Worm (Caenorhabditis elegans) whole organism, mixed stage, embryonic: ENCODE results near the gene C49F8.14.
A peak's percentile ranks its signal among the peaks of the same experiment; 100 is the strongest.

Experiments
- ceh-39 ChIP-seq: fragments of 150-350 bp; optimal IDR thresholded peaks from 2 replicates; lab custom pipeline; 2014; ENCODE audit warnings: missing biosample characterization, missing genetic modification characterization
- ceh-43 ChIP-seq: fragments of 200-800 bp; sonication (Bioruptor generic); optimal IDR thresholded peaks from 2 replicates; lab custom pipeline; 2018; ENCODE audit warnings: mild to moderate bottlenecking, missing genetic modification characterization, moderate library complexity, missing compliant biosample characterization
- ceh-83 ChIP-seq: fragments of 200-800 bp; sonication (Bioruptor generic); optimal IDR thresholded peaks from 2 replicates; lab custom pipeline; 2018; ENCODE audit warnings: mild to moderate bottlenecking, missing genetic modification characterization, missing compliant biosample characterization
- ces-1 ChIP-seq: fragments of 150-350 bp; optimal IDR thresholded peaks from 2 replicates; lab custom pipeline; 2014; ENCODE audit warnings: missing biosample characterization, missing genetic modification reagents, missing genetic modification characterization
- cnd-1 ChIP-seq: fragments of 200-800 bp; sonication (Bioruptor generic); optimal IDR thresholded peaks from 2 replicates; lab custom pipeline; 2018; ENCODE audit warnings: mild to moderate bottlenecking, missing genetic modification characterization, missing compliant biosample characterization
- drap-1 ChIP-seq: fragments of 200-800 bp; sonication (Bioruptor generic); optimal IDR thresholded peaks from 3 replicates; lab custom pipeline; 2018; ENCODE audit warnings: mild to moderate bottlenecking, missing genetic modification characterization, missing compliant biosample characterization
- elt-1 ChIP-seq: sonication (generic microtip); optimal IDR thresholded peaks from 2 replicates; lab custom pipeline; 2017; ENCODE audit warnings: missing genetic modification characterization, mild to moderate bottlenecking, missing compliant biosample characterization, antibody characterized with exemption, moderate library complexity, borderline replicate concordance; ENCODE audit not compliant: insufficient read depth
- flh-1 ChIP-seq: fragments of 200-800 bp; sonication (Bioruptor generic); optimal IDR thresholded peaks from 2 replicates; lab custom pipeline; 2018; ENCODE audit warnings: mild to moderate bottlenecking, missing genetic modification characterization, moderate library complexity, missing compliant biosample characterization
- ham-2 ChIP-seq: fragments of 200-800 bp; sonication (Bioruptor generic); optimal IDR thresholded peaks from 2 replicates; lab custom pipeline; 2018; ENCODE audit warnings: mild to moderate bottlenecking, missing genetic modification characterization, missing compliant biosample characterization
- hlh-1 ChIP-seq: fragments of 150-350 bp; optimal IDR thresholded peaks from 2 replicates; lab custom pipeline; 2014; ENCODE audit warnings: missing biosample characterization, missing genetic modification reagents, missing genetic modification characterization
- lin-32 ChIP-seq: fragments of 200-800 bp; sonication (Bioruptor generic); optimal IDR thresholded peaks from 2 replicates; lab custom pipeline; 2018; ENCODE audit warnings: mild to moderate bottlenecking, missing genetic modification characterization, missing compliant biosample characterization
- lsy-2 ChIP-seq: fragments of 150-350 bp; optimal IDR thresholded peaks from 2 replicates; lab custom pipeline; 2014; ENCODE audit warnings: missing biosample characterization, missing genetic modification characterization
- mab-5 ChIP-seq: fragments of 150-350 bp; optimal IDR thresholded peaks from 2 replicates; lab custom pipeline; 2014; ENCODE audit warnings: missing biosample characterization, missing genetic modification characterization
- mep-1 ChIP-seq: fragments of 150-350 bp; optimal IDR thresholded peaks from 2 replicates; lab custom pipeline; 2017; ENCODE audit warnings: missing biosample characterization, missing genetic modification reagents, missing genetic modification characterization, inconsistent platforms
- mls-2 ChIP-seq: sonication (generic microtip); optimal IDR thresholded peaks from 2 replicates; lab custom pipeline; 2016; ENCODE audit warnings: mild to moderate bottlenecking, missing genetic modification characterization, moderate library complexity, missing compliant biosample characterization
- nhr-12 ChIP-seq: fragments of 150-350 bp; optimal IDR thresholded peaks from 2 replicates; lab custom pipeline; 2014; ENCODE audit warnings: missing biosample characterization, missing genetic modification characterization
- nhr-237 ChIP-seq: fragments of 150-350 bp; optimal IDR thresholded peaks from 2 replicates; lab custom pipeline; 2014; ENCODE audit warnings: missing biosample characterization, missing genetic modification characterization
- nhr-28 ChIP-seq: fragments of 150-350 bp; optimal IDR thresholded peaks from 2 replicates; lab custom pipeline; 2014; ENCODE audit warnings: missing biosample characterization, missing genetic modification characterization
- pha-4 ChIP-seq: fragments of 150-350 bp; optimal IDR thresholded peaks from 2 replicates; lab custom pipeline; 2018; ENCODE audit warnings: missing biosample characterization, missing genetic modification reagents, missing genetic modification characterization
- sem-2 ChIP-seq: fragments of 200-800 bp; sonication (Bioruptor generic); optimal IDR thresholded peaks from 2 replicates; lab custom pipeline; 2018; ENCODE audit warnings: mild to moderate bottlenecking, missing genetic modification characterization, missing compliant biosample characterization
- snpc-4 ChIP-seq: fragments of 150-350 bp; optimal IDR thresholded peaks from 2 replicates; lab custom pipeline; 2014; ENCODE audit warnings: missing biosample characterization, missing genetic modification characterization
- tbx-8 ChIP-seq: fragments of 200-800 bp; sonication (Bioruptor generic); optimal IDR thresholded peaks from 2 replicates; lab custom pipeline; 2018; ENCODE audit warnings: mild to moderate bottlenecking, missing genetic modification characterization, moderate library complexity, missing compliant biosample characterization
- unc-120 ChIP-seq: sonication (generic microtip); optimal IDR thresholded peaks from 2 replicates; lab custom pipeline; 2017; ENCODE audit warnings: missing genetic modification characterization, missing compliant biosample characterization; ENCODE audit not compliant: poor library complexity, severe bottlenecking
- unc-39 ChIP-seq: fragments of 150-350 bp; optimal IDR thresholded peaks from 2 replicates; lab custom pipeline; 2014; ENCODE audit warnings: missing biosample characterization, missing genetic modification characterization
- unc-62 ChIP-seq: fragments of 150-350 bp; optimal IDR thresholded peaks from 2 replicates; lab custom pipeline; 2014; ENCODE audit warnings: missing biosample characterization, missing genetic modification reagents, missing genetic modification characterization
- ztf-11 ChIP-seq: fragments of 150-350 bp; optimal IDR thresholded peaks from 2 replicates; lab custom pipeline; 2014; ENCODE audit warnings: missing biosample characterization, missing genetic modification characterization

Gene C49F8.14

DNA sequence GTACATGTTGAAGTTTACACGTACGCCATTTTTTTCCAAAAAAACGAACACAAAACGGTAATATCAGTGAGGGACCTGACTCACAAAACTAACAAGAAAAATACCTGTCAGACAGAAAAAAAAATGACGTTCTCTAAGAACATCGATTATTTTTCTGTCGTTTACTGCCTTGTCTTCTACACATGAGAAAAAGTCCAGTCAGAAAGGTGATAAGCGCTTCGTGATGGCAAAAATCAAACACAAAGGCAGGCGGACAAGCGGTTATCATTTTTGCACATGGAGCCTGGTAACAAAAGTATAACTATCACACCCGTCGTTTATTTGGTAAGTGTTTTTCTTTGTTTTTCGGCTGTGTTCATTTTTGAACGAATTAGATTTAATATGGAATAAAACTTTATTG, 42.9 kb downstream of the C49F8.14 start, which contains the start of gene F46G10.4:
TSS of gene F46G10.4 (plus strand) at position 212 of the 400 bp plus-strand sequence.
- TF ChIP-seq unc-120 (tag; lab: Kevin White, UChicago): no peak
- TF ChIP-seq lin-32 (GFP tag; lab: Kevin White, UChicago): no peak
- TF ChIP-seq ceh-43 (GFP tag; lab: Kevin White, UChicago): no peak
- TF ChIP-seq nhr-237 (tag; lab: Kevin White, UChicago): no peak
- no peak for TF ChIP-seq ztf-11 (tag; lab: Kevin White, UChicago)
- TF ChIP-seq unc-39: no peak
- no peak for TF ChIP-seq mls-2 (tag; lab: Kevin White, UChicago)
- TF ChIP-seq drap-1: no peak
- TF ChIP-seq lsy-2 (tag; lab: Kevin White, UChicago): no peak
- no peak for TF ChIP-seq nhr-28 (tag; lab: Kevin White, UChicago)
- no peak for TF ChIP-seq snpc-4
- no peak for TF ChIP-seq nhr-12
- TF ChIP-seq flh-1 (GFP tag; lab: Kevin White, UChicago): no peak
- TF ChIP-seq tbx-8 (GFP tag; lab: Kevin White, UChicago): no peak

DNA sequence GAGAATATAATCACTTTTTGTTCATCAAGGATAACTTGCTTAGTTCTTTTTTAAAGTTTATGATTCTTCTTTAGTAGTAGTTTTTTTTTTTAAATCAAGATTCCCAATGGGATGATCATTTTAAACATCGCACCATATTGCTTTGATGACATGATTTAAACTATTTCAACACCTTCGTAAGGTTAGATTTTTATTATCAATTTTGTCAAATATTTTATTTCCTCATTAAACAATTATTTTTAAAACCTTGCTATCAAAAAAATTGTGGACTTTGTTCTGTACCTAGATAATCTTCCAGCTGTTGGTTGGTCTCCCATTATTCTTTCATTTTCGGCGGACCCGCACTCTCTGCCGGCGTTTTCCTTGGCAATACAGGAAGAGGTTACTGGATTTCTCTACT, 45.4 kb downstream of the C49F8.14 start, which contains the start of gene sir-2.3:
TSS of gene sir-2.3 (plus strand) at position 301 of the 400 bp plus-strand sequence.
- TF ChIP-seq nhr-28 (tag; lab: Kevin White, UChicago): no peak
- no peak for TF ChIP-seq ham-2 (GFP tag; lab: Kevin White, UChicago)
- no peak for TF ChIP-seq nhr-12
- no peak for TF ChIP-seq ces-1 (GFP tag; lab: Kevin White, UChicago)
- TF ChIP-seq ceh-39: no peak
- no peak for TF ChIP-seq mab-5 (tag; lab: Kevin White, UChicago)
- no peak for TF ChIP-seq lsy-2 (tag; lab: Kevin White, UChicago)
- TF ChIP-seq sem-2: no peak
- no peak for TF ChIP-seq unc-39
- TF ChIP-seq nhr-237 (tag; lab: Kevin White, UChicago): no peak

DNA sequence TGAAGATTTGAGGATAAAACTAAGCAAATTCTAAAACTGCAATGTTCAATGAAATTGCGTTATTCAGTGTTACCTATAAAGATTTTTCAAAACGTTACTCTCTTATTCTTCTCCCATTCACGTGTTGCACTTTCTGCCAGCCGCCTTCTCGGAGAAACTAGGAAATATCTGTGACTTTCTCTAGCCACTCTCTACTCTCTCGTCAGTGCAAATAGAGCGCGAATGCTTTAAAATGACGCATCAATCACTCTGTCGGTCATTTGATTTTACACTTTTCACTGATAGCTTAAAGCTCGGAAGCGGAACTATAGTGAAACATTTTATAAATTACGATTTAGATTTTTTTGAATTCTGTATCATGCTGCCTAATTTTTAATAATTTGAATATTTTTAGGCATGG, 47.9 kb downstream of the C49F8.14 start:
- TF ChIP-seq mep-1 (tag; lab: Kevin White, UChicago): peak; percentile 48
- TF ChIP-seq snpc-4: no peak
- peak; percentile 97 for TF ChIP-seq unc-120 (tag; lab: Kevin White, UChicago)
- TF ChIP-seq nhr-237 (tag; lab: Kevin White, UChicago): peak; percentile 20
- peak; percentile 67 for TF ChIP-seq hlh-1 (tag; lab: Kevin White, UChicago)
- TF ChIP-seq pha-4 (tag; lab: Kevin White, UChicago): peak; percentile 21
- TF ChIP-seq unc-62: peak; percentile 99
- TF ChIP-seq ces-1 (GFP tag; lab: Kevin White, UChicago): peak; percentile 51
- TF ChIP-seq mab-5 (tag; lab: Kevin White, UChicago): peak; percentile 89
- TF ChIP-seq elt-1 (tag; lab: Kevin White, UChicago): no peak
- TF ChIP-seq, all 35 proteins: peak for 8

DNA sequence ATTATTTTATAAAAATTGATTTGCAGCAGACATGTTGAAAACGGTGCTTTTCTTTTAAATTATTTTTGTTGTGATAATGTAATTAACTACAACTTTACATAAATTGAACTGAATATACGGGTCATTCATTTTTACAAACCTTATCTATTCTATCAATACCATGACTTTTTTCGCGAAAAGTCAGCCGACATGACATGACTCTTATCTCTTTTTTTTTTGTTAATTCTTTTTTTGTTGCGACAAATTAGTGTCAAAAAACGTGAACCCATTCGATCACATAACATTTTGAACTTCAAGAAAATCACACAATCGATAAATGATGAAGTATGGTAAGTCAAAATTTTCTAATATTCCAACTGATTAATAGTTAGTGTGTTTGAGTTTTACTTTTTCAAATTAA, 48.7 kb downstream of the C49F8.14 start, which contains the start of gene sir-2.2:
TSS of gene sir-2.2 (plus strand) at position 34 of the 400 bp plus-strand sequence.
- TF ChIP-seq mls-2 (tag; lab: Kevin White, UChicago) (no peak), ceh-83 (GFP tag; lab: Kevin White, UChicago) (no peak), lin-32 (GFP tag; lab: Kevin White, UChicago) (no peak), cnd-1 (tag; lab: Kevin White, UChicago) (no peak), elt-1 (tag; lab: Kevin White, UChicago) (no peak), mab-5 (tag; lab: Kevin White, UChicago) (no peak)
